Fruit fly (Drosophila melanogaster): ENCODE data around the gene CG6793.

Gene CG6793

DNA sequence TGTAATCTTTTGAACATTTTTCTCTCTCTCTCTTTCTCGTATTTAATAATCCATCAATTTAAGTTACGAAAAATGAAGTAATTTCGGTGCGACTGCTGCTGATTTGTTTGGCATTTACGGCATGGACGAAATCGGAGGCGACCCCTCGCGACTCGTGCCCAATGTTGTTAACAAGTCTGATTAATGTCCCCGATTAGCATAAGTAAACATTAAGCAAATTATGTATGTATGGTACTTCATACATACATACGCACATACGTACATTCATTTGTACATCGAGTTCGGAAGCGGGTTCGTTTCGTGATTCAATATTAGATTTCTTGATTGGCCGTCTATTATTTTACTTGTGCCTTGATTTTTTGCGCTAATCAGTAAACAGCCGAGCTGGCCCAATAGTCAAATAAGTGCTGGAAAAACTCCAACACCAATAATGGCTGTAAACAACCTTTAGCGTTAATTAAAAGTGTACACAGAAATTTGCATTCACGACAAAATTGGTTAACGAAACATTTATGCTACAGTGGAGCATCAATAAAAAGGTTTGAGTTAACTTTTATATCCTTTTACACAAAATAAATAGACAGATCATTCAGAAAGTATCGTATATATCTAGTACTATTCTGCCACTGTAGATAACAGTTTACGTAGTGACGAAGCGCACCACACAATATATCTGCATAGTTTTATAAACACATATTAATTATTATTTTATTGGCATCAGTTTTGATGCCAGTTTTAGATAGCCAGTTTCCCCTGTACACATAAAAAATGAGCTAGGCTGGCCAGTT, 48.9 kb downstream of the CG6793 start (continued):
- TF ChIP-seq jigr1 (GFP tag; IDR thresholded peaks at IDR 0.05) (0 out of 3 replicates have a peak, but pooled peaks have one; percentile 36), Rx (GFP tag; IDR thresholded peaks at IDR 0.05) (0 out of 2 replicates have a peak, but pooled peaks have one; percentile 28), lmd (GFP tag; IDR thresholded peaks at IDR 0.05) (peak; percentile 78), pan (optimal IDR thresholded peaks at IDR 0.05) (no peak), pan (GFP tag; optimal IDR thresholded peaks at IDR 0.05 in 1 of 2, IDR thresholded peaks at IDR 0.05 in 1 of 2) (peak in 1 of 2 experiments; percentile 68), Rfx (GFP tag; IDR thresholded peaks at IDR 0.05) (peak; percentile 83), MESR4 (GFP tag; optimal IDR thresholded peaks at IDR 0.05) (no peak), CG7745 (tag; optimal IDR thresholded peaks at IDR 0.05) (no peak), Hand (GFP tag; optimal IDR thresholded peaks at IDR 0.05) (peak; percentile 43), CG2199 (GFP tag; IDR thresholded peaks at IDR 0.05) (0 out of 3 replicates have a peak, but pooled peaks have one; percentile 36), psq (GFP tag; optimal IDR thresholded peaks at IDR 0.05) (no peak), Dad (GFP tag; optimal IDR thresholded peaks at IDR 0.05) (no peak), CG8944 (GFP tag; optimal IDR thresholded peaks at IDR 0.05) (no peak), CG34376 (GFP tag; optimal IDR thresholded peaks at IDR 0.05) (peak; percentile 79), HLH54F (GFP tag; optimal IDR thresholded peaks at IDR 0.05) (no peak), gce (GFP tag; IDR thresholded peaks at IDR 0.05) (no peak; the same call in 2 of the 3 replicates), ase (GFP tag; IDR thresholded peaks at IDR 0.05) (no peak), CG1024 (GFP tag; IDR thresholded peaks at IDR 0.05) (no peak), CG4730 (GFP tag; IDR thresholded peaks at IDR 0.05) (peak; percentile 63), Xbp1 (GFP tag; optimal IDR thresholded peaks at IDR 0.05) (peak; percentile 66), CG12769 (tag; optimal IDR thresholded peaks at IDR 0.05) (peak; percentile 68), CG2129 (GFP tag; IDR thresholded peaks at IDR 0.05; ENCODE audit: partially characterized antibody) (no peak), org-1 (GFP tag; optimal IDR thresholded peaks at IDR 0.05) (peak; percentile 53), pnt (GFP tag; optimal IDR thresholded peaks at IDR 0.05) (no peak), CG18619 (GFP tag; optimal IDR thresholded peaks at IDR 0.05) (peak; percentile 63), Neu2 (GFP tag; optimal IDR thresholded peaks at IDR 0.05; ENCODE audit: borderline replicate concordance) (no peak), yki (optimal IDR thresholded peaks at IDR 0.05) (no peak), fru (optimal IDR thresholded peaks at IDR 0.05) (no peak), CTCF (GFP tag; optimal IDR thresholded peaks at IDR 0.05) (peak; percentile 22), Ets97D (GFP tag; optimal IDR thresholded peaks at IDR 0.05) (no peak), CG11247 (GFP tag; IDR thresholded peaks at IDR 0.05) (no peak; the same call in 1 of the 2 replicates), CG6272 (GFP tag; IDR thresholded peaks at IDR 0.05) (peak; percentile 25; the same call in 1 of the 2 replicates), bigmax (GFP tag; optimal IDR thresholded peaks at IDR 0.05) (no peak), cg (GFP tag; optimal IDR thresholded peaks at IDR 0.05) (no peak), CG12155 (GFP tag; optimal IDR thresholded peaks at IDR 0.05) (peak; percentile 39), Spps (tag; optimal IDR thresholded peaks at IDR 0.05) (no peak), CG32772 (GFP tag; IDR thresholded peaks at IDR 0.05) (0 out of 2 replicates have a peak, but pooled peaks have one; percentile 35), Xrp1 (GFP tag; IDR thresholded peaks at IDR 0.05) (no peak; the same call in 1 of the 2 replicates), insv (GFP tag; optimal IDR thresholded peaks at IDR 0.05) (no peak), sug (tag; optimal IDR thresholded peaks at IDR 0.05) (peak; percentile 74), tap (tag; optimal IDR thresholded peaks at IDR 0.05) (peak; percentile 54), Dp (GFP tag; optimal IDR thresholded peaks at IDR 0.05) (no peak), CG32532 (GFP tag; IDR thresholded peaks at IDR 0.05) (peak; percentile 82), lilli (GFP tag; optimal IDR thresholded peaks at IDR 0.05) (peak; percentile 69), Mad (GFP tag; optimal IDR thresholded peaks at IDR 0.05) (peak; percentile 43), TFAM (GFP tag; optimal IDR thresholded peaks at IDR 0.05) (no peak), Vsx1 (GFP tag; optimal IDR thresholded peaks at IDR 0.05) (no peak), slou (GFP tag; optimal IDR thresholded peaks at IDR 0.05) (peak; percentile 34), gem (tag; optimal IDR thresholded peaks at IDR 0.05) (peak; percentile 73), ara (GFP tag; IDR thresholded peaks at IDR 0.05) (0 out of 2 replicates have a peak, but pooled peaks have one; percentile 8), CG2116 (GFP tag; optimal IDR thresholded peaks at IDR 0.05) (peak; percentile 10)
